Fruit fly (Drosophila melanogaster) whole organism, embryonic: ENCODE results near the gene Prp39.

Experiments used
- Antp ChIP-seq: fragments of 200-800 bp; sonication (Bioruptor generic); optimal IDR thresholded peaks from 3 replicates; lab custom pipeline; 2016; ENCODE audit warnings: missing biosample characterization, missing genetic modification characterization
- CG10462 ChIP-seq: fragments of 200-800 bp; sonication (Bioruptor generic); optimal IDR thresholded peaks from 2 replicates; lab custom pipeline; 2016; ENCODE audit warnings: missing biosample characterization, missing genetic modification characterization
- CG10959 ChIP-seq: fragments of 200-800 bp; sonication (Bioruptor generic); IDR thresholded peaks from 2 replicates; pipeline ENCODE4 v1.3.6; 2022; ENCODE audit warnings: missing biosample characterization, missing genetic modification characterization
- CG15514 ChIP-seq: fragments of 200-800 bp; sonication (Bioruptor generic); optimal IDR thresholded peaks from 3 replicates; lab custom pipeline; 2017; ENCODE audit warnings: missing biosample characterization, missing genetic modification characterization, mild to moderate bottlenecking, moderate library complexity, missing genetic modification reagents
- CG1603 ChIP-seq: fragments of 200-800 bp; sonication (Bioruptor generic); optimal IDR thresholded peaks from 2 replicates; lab custom pipeline; 2019; ENCODE audit warnings: missing biosample characterization, mild to moderate bottlenecking, missing genetic modification characterization, moderate library complexity
- CG16815 ChIP-seq: fragments of 200-800 bp; sonication (Bioruptor generic); optimal IDR thresholded peaks from 3 replicates; lab custom pipeline; 2017; ENCODE audit warnings: missing biosample characterization, mild to moderate bottlenecking, missing genetic modification characterization
- CG18476 ChIP-seq: fragments of 200-800 bp; sonication (Bioruptor generic); optimal IDR thresholded peaks from 2 replicates; lab custom pipeline; 2016; ENCODE audit warnings: missing biosample characterization, mild to moderate bottlenecking, missing genetic modification characterization
- CG2120 ChIP-seq: fragments of 200-800 bp; sonication (Bioruptor generic); optimal IDR thresholded peaks from 3 replicates; lab custom pipeline; 2016; ENCODE audit warnings: missing biosample characterization, missing genetic modification characterization
- CG2129 ChIP-seq: fragments of 200-800 bp; sonication (Bioruptor generic); IDR thresholded peaks from 2 replicates; pipeline ENCODE4 v1.3.6; 2022; ENCODE audit warnings: missing biosample characterization, missing genetic modification characterization; ENCODE audit not compliant: partially characterized antibody
- CG2712 ChIP-seq: fragments of 200-800 bp; optimal IDR thresholded peaks from 3 replicates; lab custom pipeline; 2019; ENCODE audit warnings: missing biosample characterization, mild to moderate bottlenecking, missing genetic modification characterization, moderate library complexity
- CG2875 ChIP-seq: fragments of 200-800 bp; sonication (Bioruptor generic); optimal IDR thresholded peaks from 2 replicates; lab custom pipeline; 2017; ENCODE audit warnings: missing biosample characterization, mild to moderate bottlenecking, missing genetic modification characterization, missing genetic modification reagents
- CG34376 ChIP-seq: fragments of 200-800 bp; sonication (Bioruptor generic); optimal IDR thresholded peaks from 2 replicates; lab custom pipeline; 2018; ENCODE audit warnings: missing biosample characterization, mild to moderate bottlenecking, missing genetic modification characterization
- CG3847 ChIP-seq: fragments of 200-800 bp; sonication (Bioruptor generic); IDR thresholded peaks from 2 replicates; pipeline ENCODE4 v1.3.6; 2022; ENCODE audit warnings: missing biosample characterization, missing genetic modification characterization
- CG5245 ChIP-seq: fragments of 200-800 bp; sonication (Bioruptor generic); optimal IDR thresholded peaks from 3 replicates; lab custom pipeline; 2016; ENCODE audit warnings: missing biosample characterization, missing genetic modification characterization
- CG6654 ChIP-seq: fragments of 200-800 bp; sonication (Bioruptor generic); optimal IDR thresholded peaks from 2 replicates; lab custom pipeline; 2017; ENCODE audit warnings: missing biosample characterization, mild to moderate bottlenecking, missing genetic modification characterization
- CG8290 ChIP-seq, 3 experiments: fragments of 200-800 bp; sonication (Bioruptor generic); optimal IDR thresholded peaks; 2 replicates each; lab custom pipeline; 2016 to 2019; ENCODE audit warnings: missing biosample characterization in 3 of 3, missing genetic modification characterization in 3 of 3, mild to moderate bottlenecking in 2 of 3, moderate library complexity in 1 of 3
- E2f1 ChIP-seq: fragments of 200-800 bp; sonication (Bioruptor generic); IDR thresholded peaks from 2 replicates; pipeline ENCODE4 v1.3.6; 2022; ENCODE audit warnings: missing biosample characterization, missing genetic modification characterization
- HLH3B ChIP-seq: fragments of 200-800 bp; sonication (Bioruptor generic); IDR thresholded peaks from 2 replicates; pipeline ENCODE4 v1.3.6; 2022; ENCODE audit warnings: missing biosample characterization, missing genetic modification characterization
- Hr39 ChIP-seq: fragments of >200 bp; optimal IDR thresholded peaks from 2 replicates; lab custom pipeline; 2017
- Hr51 ChIP-seq, 2 experiments: fragments of 200-800 bp; sonication (Bioruptor generic); optimal IDR thresholded peaks; 2 replicates in 1 of 2; 3 replicates in 1 of 2; lab custom pipeline; 2016 to 2018; ENCODE audit warnings: missing biosample characterization in 2 of 2, missing genetic modification characterization in 2 of 2, mild to moderate bottlenecking in 1 of 2, moderate library complexity in 1 of 2
- Mrtf ChIP-seq: fragments of 200-800 bp; sonication (Bioruptor generic); IDR thresholded peaks from 3 replicates; pipeline ENCODE4 v1.3.6; 2022; ENCODE audit warnings: missing biosample characterization, missing genetic modification characterization
- Oaz ChIP-seq: fragments of 200-800 bp; sonication (Bioruptor generic); IDR thresholded peaks from 2 replicates; pipeline ENCODE4 v1.3.6; 2022; ENCODE audit warnings: missing biosample characterization, missing genetic modification characterization
- Oli ChIP-seq: fragments of 200-800 bp; sonication (Bioruptor generic); optimal IDR thresholded peaks from 2 replicates; lab custom pipeline; 2018; ENCODE audit warnings: missing biosample characterization, mild to moderate bottlenecking, missing genetic modification characterization, moderate library complexity
- Optix ChIP-seq: fragments of 200-800 bp; sonication (Bioruptor generic); IDR thresholded peaks from 3 replicates; pipeline ENCODE4 v1.3.6; 2022; ENCODE audit warnings: missing biosample characterization, missing genetic modification characterization
- PHDP ChIP-seq: fragments of 200-800 bp; sonication (Bioruptor generic); optimal IDR thresholded peaks from 3 replicates; lab custom pipeline; 2018; ENCODE audit warnings: missing biosample characterization, mild to moderate bottlenecking, missing genetic modification characterization, moderate library complexity
- Ptx1 ChIP-seq: fragments of 200-800 bp; sonication (Bioruptor generic); IDR thresholded peaks from 2 replicates; pipeline ENCODE4 v1.3.6; 2022; ENCODE audit warnings: missing biosample characterization, missing genetic modification characterization
- Scr ChIP-seq: fragments of 200-800 bp; sonication (Bioruptor generic); IDR thresholded peaks from 2 replicates; pipeline ENCODE4 v1.3.6; 2022; ENCODE audit warnings: missing biosample characterization, missing genetic modification characterization; ENCODE audit not compliant: partially characterized antibody
- Sry-δ ChIP-seq: fragments of 200-800 bp; sonication (Bioruptor generic); optimal IDR thresholded peaks from 2 replicates; lab custom pipeline; 2016; ENCODE audit warnings: missing biosample characterization, missing genetic modification characterization
- Stat92E ChIP-seq, 3 experiments: fragments of >200 bp in 2 of 3; fragments of 200-800 bp in 1 of 3; sonication (Bioruptor generic) in 1 of 3; optimal IDR thresholded peaks; 2 replicates each; lab custom pipeline; 2017 to 2019; ENCODE audit warnings: missing biosample characterization in 3 of 3, missing genetic modification characterization in 3 of 3, mild to moderate bottlenecking in 1 of 3, moderate library complexity in 1 of 3
- abd-A ChIP-seq: fragments of 200-800 bp; sonication (Bioruptor generic); optimal IDR thresholded peaks from 3 replicates; lab custom pipeline; 2019; ENCODE audit warnings: missing biosample characterization, mild to moderate bottlenecking, missing genetic modification characterization, moderate library complexity
- ac ChIP-seq: fragments of 200-800 bp; sonication (Bioruptor generic); optimal IDR thresholded peaks from 3 replicates; lab custom pipeline; 2017; ENCODE audit warnings: missing biosample characterization, mild to moderate bottlenecking, missing genetic modification characterization
- ato ChIP-seq: fragments of 200-800 bp; sonication (Bioruptor generic); IDR thresholded peaks from 2 replicates; pipeline ENCODE4 v1.3.6; 2022; ENCODE audit warnings: missing biosample characterization, missing genetic modification characterization; ENCODE audit not compliant: partially characterized antibody
- br ChIP-seq: fragments of >200 bp; optimal IDR thresholded peaks from 2 replicates; lab custom pipeline; 2017
- caup ChIP-seq: fragments of 200-800 bp; sonication (Bioruptor generic); optimal IDR thresholded peaks from 3 replicates; lab custom pipeline; 2017; ENCODE audit warnings: missing biosample characterization, mild to moderate bottlenecking, missing genetic modification characterization, moderate library complexity; ENCODE audit not compliant: severe bottlenecking
- chn ChIP-seq: fragments of 200-800 bp; sonication (Bioruptor generic); optimal IDR thresholded peaks from 2 replicates; lab custom pipeline; 2016; ENCODE audit warnings: missing biosample characterization, missing genetic modification characterization
- danr ChIP-seq: fragments of 200-800 bp; sonication (Bioruptor generic); IDR thresholded peaks from 2 replicates; pipeline ENCODE4 v1.3.6; 2022; ENCODE audit warnings: missing biosample characterization, missing genetic modification characterization
- eve ChIP-seq, 2 experiments: fragments of >200 bp; optimal IDR thresholded peaks; 2 replicates each; lab custom pipeline; 2017; ENCODE audit warnings: missing biosample characterization in 2 of 2, missing genetic modification characterization in 2 of 2
- ftz-f1 ChIP-seq: fragments of 200-800 bp; sonication (Bioruptor generic); optimal IDR thresholded peaks from 2 replicates; lab custom pipeline; 2016; ENCODE audit warnings: missing biosample characterization, missing genetic modification characterization
- gcm2 ChIP-seq: fragments of 200-800 bp; sonication (Bioruptor generic); optimal IDR thresholded peaks from 2 replicates; lab custom pipeline; 2016; ENCODE audit warnings: missing biosample characterization, missing genetic modification characterization
- gfzf ChIP-seq: fragments of 200-800 bp; sonication (Bioruptor generic); optimal IDR thresholded peaks from 2 replicates; lab custom pipeline; 2016; ENCODE audit warnings: missing biosample characterization, mild to moderate bottlenecking, missing genetic modification characterization, moderate library complexity
- gt ChIP-seq: fragments of 200-800 bp; sonication (Bioruptor generic); IDR thresholded peaks from 2 replicates; pipeline ENCODE4 v1.3.6; 2022; ENCODE audit warnings: missing biosample characterization, missing genetic modification characterization
- her ChIP-seq: fragments of 200-800 bp; sonication (Bioruptor generic); optimal IDR thresholded peaks from 2 replicates; lab custom pipeline; 2016; ENCODE audit warnings: missing biosample characterization, missing genetic modification characterization
- jing ChIP-seq: fragments of 200-800 bp; sonication (Bioruptor generic); optimal IDR thresholded peaks from 2 replicates; lab custom pipeline; 2018; ENCODE audit warnings: missing biosample characterization, mild to moderate bottlenecking, missing genetic modification characterization
- kah ChIP-seq: fragments of 200-800 bp; sonication (Bioruptor generic); optimal IDR thresholded peaks from 2 replicates; lab custom pipeline; 2018; ENCODE audit warnings: missing biosample characterization, mild to moderate bottlenecking, missing genetic modification characterization
- oc ChIP-seq: fragments of 200-800 bp; sonication (Bioruptor generic); optimal IDR thresholded peaks from 2 replicates; lab custom pipeline; 2018; ENCODE audit warnings: missing biosample characterization, mild to moderate bottlenecking, missing genetic modification characterization, moderate library complexity
- odd ChIP-seq: fragments of 200-800 bp; sonication (Bioruptor generic); optimal IDR thresholded peaks from 2 replicates; lab custom pipeline; 2017; ENCODE audit warnings: missing biosample characterization, mild to moderate bottlenecking, missing genetic modification characterization
- slou ChIP-seq: fragments of 200-800 bp; sonication (Bioruptor generic); optimal IDR thresholded peaks from 3 replicates; lab custom pipeline; 2016; ENCODE audit warnings: missing biosample characterization, missing genetic modification characterization
- so ChIP-seq: fragments of 200-800 bp; sonication (Bioruptor generic); IDR thresholded peaks from 3 replicates; pipeline ENCODE4 v1.3.6; 2022; ENCODE audit warnings: missing biosample characterization, missing genetic modification characterization
- wdn ChIP-seq: fragments of 200-800 bp; sonication (Bioruptor generic); IDR thresholded peaks from 2 replicates; pipeline ENCODE4 v1.3.6; 2022; ENCODE audit warnings: missing biosample characterization, missing genetic modification characterization

Gene Prp39

DNA sequence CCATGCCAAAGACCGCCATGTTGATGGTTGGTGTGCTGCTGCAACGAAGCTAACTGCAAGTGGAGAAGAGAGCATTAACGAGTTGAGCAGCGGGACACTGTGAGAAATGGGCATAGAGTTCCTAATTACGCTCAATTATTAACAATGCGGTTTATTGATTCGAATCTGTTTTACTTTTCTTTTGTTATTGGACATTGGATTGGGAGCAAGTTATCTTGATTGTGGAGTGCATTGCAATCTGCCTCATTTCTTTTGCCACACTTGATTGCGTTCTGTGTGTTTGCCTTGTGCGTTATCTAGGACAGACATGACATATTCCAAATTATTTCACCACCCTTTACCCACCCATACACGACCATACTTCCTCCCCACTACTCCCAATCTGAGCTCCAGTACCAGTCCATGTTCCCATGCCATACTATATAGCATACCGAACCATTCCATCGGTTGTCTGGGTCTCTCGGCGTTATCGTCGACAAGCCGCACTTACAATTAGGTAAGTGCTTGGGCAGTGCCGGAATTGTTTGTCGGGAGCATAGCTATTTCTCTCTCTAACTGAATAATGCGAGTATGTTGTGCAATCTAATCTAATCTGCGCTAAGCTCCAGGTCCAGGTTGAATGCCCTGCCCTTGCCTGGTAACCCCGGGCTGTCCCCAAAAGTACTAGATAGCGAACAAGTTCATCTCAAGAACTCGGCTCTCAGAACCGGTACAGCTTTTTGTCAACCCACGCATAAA lies 45.6 kb downstream of the Prp39 start (continued):
- no peak for TF ChIP-seq wdn (GFP tag; lab: Robert Waterston, UW)
- peak; percentile 46; the same call in 1 of the 3 replicates for TF ChIP-seq so (GFP tag; lab: Robert Waterston, UW)
- peak; percentile 56 for TF ChIP-seq HLH3B
- TF ChIP-seq ftz-f1 = no peak
- TF ChIP-seq Hr51 (GFP tag; optimal IDR thresholded peaks at IDR 0.05; lab: Kevin White, UChicago) = peak in 1 of 2 experiments; percentile 50
- no peak for TF ChIP-seq slou (GFP tag; lab: Kevin White, UChicago)
- no peak for TF ChIP-seq Hr39
- TF ChIP-seq odd (GFP tag; lab: Kevin White, UChicago) = peak; percentile 12
- peak; percentile 14 for TF ChIP-seq caup
- TF ChIP-seq CG5245 (GFP tag; lab: Kevin White, UChicago) = peak; percentile 34
- 0 out of 3 replicates have a peak, but pooled peaks have one; percentile 25 for TF ChIP-seq Mrtf (GFP tag; lab: Robert Waterston, UW)
- TF ChIP-seq Oli (tag; lab: Kevin White, UChicago) = peak; percentile 49
- no peak for TF ChIP-seq gcm2
- TF ChIP-seq gfzf (GFP tag; lab: Kevin White, UChicago) = no peak
- peak; percentile 42 for TF ChIP-seq PHDP (tag; lab: Kevin White, UChicago)
- 0 out of 2 replicates have a peak, but pooled peaks have one; percentile 21 for TF ChIP-seq danr
- TF ChIP-seq Stat92E (GFP tag; optimal IDR thresholded peaks at IDR 0.05; lab: Kevin White, UChicago) = no peak
- peak; percentile 15 for TF ChIP-seq chn
- no peak for TF ChIP-seq eve (GFP tag; optimal IDR thresholded peaks at IDR 0.05; lab: Kevin White, UChicago)
- no peak for TF ChIP-seq jing (GFP tag; lab: Kevin White, UChicago)
- no peak for TF ChIP-seq ato (GFP tag; lab: Robert Waterston, UW)
- TF ChIP-seq CG34376 = no peak
- no peak for TF ChIP-seq br
- TF ChIP-seq Optix = no peak
- TF ChIP-seq Antp (GFP tag; lab: Kevin White, UChicago) = peak; percentile 54
- no peak for TF ChIP-seq oc (tag; lab: Kevin White, UChicago)
- TF ChIP-seq CG18476 (GFP tag; lab: Kevin White, UChicago) = no peak
- 0 out of 2 replicates have a peak, but pooled peaks have one; percentile 7 for TF ChIP-seq Oaz (GFP tag; lab: Robert Waterston, UW)
- peak; percentile 64 for TF ChIP-seq Ptx1 (GFP tag; lab: Robert Waterston, UW)
- TF ChIP-seq abd-A (tag; lab: Kevin White, UChicago) = no peak
- TF ChIP-seq Scr = no peak
- TF ChIP-seq gt (GFP tag; lab: Robert Waterston, UW) = no peak
- 0 out of 2 replicates have a peak, but pooled peaks have one; percentile 27 for TF ChIP-seq CG10959 (GFP tag; lab: Robert Waterston, UW)
- TF ChIP-seq CG10462 = no peak
- no peak for TF ChIP-seq CG16815 (GFP tag; lab: Kevin White, UChicago)
- TF ChIP-seq kah = no peak
- TF ChIP-seq ac (GFP tag; lab: Kevin White, UChicago) = no peak
- no peak for TF ChIP-seq Sry-δ (GFP tag; lab: Kevin White, UChicago)
- TF ChIP-seq CG2129 (GFP tag; lab: Robert Waterston, UW) = no peak
- TF ChIP-seq CG2875 = no peak
- TF ChIP-seq CG2120 (GFP tag; lab: Kevin White, UChicago) = peak; percentile 5
- no peak for TF ChIP-seq CG6654 (GFP tag; lab: Kevin White, UChicago)
- no peak for TF ChIP-seq CG15514
- TF ChIP-seq her (GFP tag; lab: Kevin White, UChicago) = peak; percentile 4
- TF ChIP-seq CG3847 (GFP tag; lab: Robert Waterston, UW) = 0 out of 2 replicates have a peak, but pooled peaks have one; percentile 23
- no peak; the same call in 1 of the 2 replicates for TF ChIP-seq E2f1 (GFP tag; lab: Robert Waterston, UW)
- TF ChIP-seq CG2712 = peak; percentile 59
- TF ChIP-seq CG8290 (GFP tag; optimal IDR thresholded peaks at IDR 0.05; lab: Kevin White, UChicago) = no peak
- TF ChIP-seq CG8290 (tag; optimal IDR thresholded peaks at IDR 0.05; lab: Kevin White, UChicago) = peak in 1 of 2 experiments; percentile 65
- TF ChIP-seq CG1603 (tag; lab: Kevin White, UChicago) = peak; percentile 75
